Worm (Caenorhabditis elegans) whole organism, L1 larva: ENCODE data around the gene mev-1.

Source experiments
- C04F5.9 ChIP-seq: sonication (generic microtip); optimal IDR thresholded peaks from 2 replicates; lab custom pipeline; 2016; ENCODE audit warnings: missing genetic modification characterization, missing compliant biosample characterization
- F16B12.6 ChIP-seq: fragments of 150-350 bp; optimal IDR thresholded peaks from 2 replicates; lab custom pipeline; 2014; ENCODE audit warnings: missing biosample characterization, missing genetic modification characterization
- Y116A8C.19 ChIP-seq: sonication (generic microtip); optimal IDR thresholded peaks from 2 replicates; lab custom pipeline; 2016; ENCODE audit warnings: missing compliant biosample characterization, missing genetic modification characterization, borderline replicate concordance
- aha-1 ChIP-seq: fragments of 150-350 bp; optimal IDR thresholded peaks from 2 replicates; lab custom pipeline; 2014; ENCODE audit warnings: missing biosample characterization, missing genetic modification characterization
- ama-1 ChIP-seq: fragments of 150-350 bp; optimal IDR thresholded peaks from 2 replicates; lab custom pipeline; 2014
- ceh-63 ChIP-seq: fragments of 200-800 bp; sonication (Bioruptor generic); optimal IDR thresholded peaks from 2 replicates; lab custom pipeline; 2018; ENCODE audit warnings: mild to moderate bottlenecking, missing genetic modification characterization, missing compliant biosample characterization
- ceh-8 ChIP-seq: fragments of 200-800 bp; sonication (Bioruptor generic); optimal IDR thresholded peaks from 2 replicates; lab custom pipeline; 2018; ENCODE audit warnings: mild to moderate bottlenecking, missing genetic modification characterization, moderate library complexity, missing compliant biosample characterization
- ceh-88 ChIP-seq: fragments of 200-800 bp; sonication (Bioruptor generic); IDR thresholded peaks from 2 replicates; pipeline ENCODE4 v1.3.6; 2022; ENCODE audit warnings: missing genetic modification characterization, missing compliant biosample characterization
- ceh-90 ChIP-seq: sonication (generic microtip); optimal IDR thresholded peaks from 2 replicates; lab custom pipeline; 2016; ENCODE audit warnings: missing genetic modification characterization, missing compliant biosample characterization
- dsc-1 ChIP-seq: sonication (generic microtip); optimal IDR thresholded peaks from 2 replicates; lab custom pipeline; 2016; ENCODE audit warnings: mild to moderate bottlenecking, missing genetic modification characterization, missing compliant biosample characterization
- efl-1 ChIP-seq, 4 experiments: fragments of 150-350 bp; optimal IDR thresholded peaks in 3 of 4; peaks in 1 of 4; 1 replicate in 1 of 4; 2 replicates in 3 of 4; lab custom pipeline; 2014; ENCODE audit warnings: missing biosample characterization in 2 of 4, missing genetic modification characterization in 2 of 4, missing genetic modification reagents in 2 of 4
- egl-27 ChIP-seq, 2 experiments: fragments of 150-350 bp in 1 of 2; sonication (generic microtip); optimal IDR thresholded peaks; 3 replicates each; lab custom pipeline; 2017 to 2018; ENCODE audit warnings: missing biosample characterization in 2 of 2, missing genetic modification characterization in 2 of 2, missing genetic modification reagents in 2 of 2
- elt-3 ChIP-seq, 6 experiments: fragments of 150-350 bp in 1 of 6; sonication (generic microtip); optimal IDR thresholded peaks; 2 replicates each; lab custom pipeline; 2017 to 2018; ENCODE audit warnings: missing biosample characterization in 6 of 6, missing genetic modification characterization in 6 of 6, inconsistent platforms in 1 of 6
- ets-5 ChIP-seq: fragments of 200-800 bp; sonication (Bioruptor generic); IDR thresholded peaks from 2 replicates; pipeline ENCODE4 v1.3.6; 2022; ENCODE audit warnings: missing genetic modification characterization, missing compliant biosample characterization
- fkh-4 ChIP-seq: sonication (generic microtip); optimal IDR thresholded peaks from 2 replicates; lab custom pipeline; 2016; ENCODE audit warnings: missing compliant biosample characterization, missing genetic modification characterization, borderline replicate concordance
- fkh-8 ChIP-seq: sonication (generic microtip); optimal IDR thresholded peaks from 2 replicates; lab custom pipeline; 2016; ENCODE audit warnings: mild to moderate bottlenecking, missing genetic modification characterization, missing compliant biosample characterization
- hlh-17 ChIP-seq: fragments of 200-800 bp; sonication (Bioruptor generic); optimal IDR thresholded peaks from 2 replicates; lab custom pipeline; 2018; ENCODE audit warnings: missing genetic modification characterization, mild to moderate bottlenecking, missing compliant biosample characterization, moderate library complexity, borderline replicate concordance
- hpl-2 ChIP-seq: fragments of 150-350 bp; optimal IDR thresholded peaks from 2 replicates; lab custom pipeline; 2014; ENCODE audit warnings: missing biosample characterization, missing genetic modification reagents, missing genetic modification characterization
- isw-1 ChIP-seq: fragments of 200-800 bp; sonication (Bioruptor generic); IDR thresholded peaks from 2 replicates; pipeline ENCODE4 v1.3.6; 2022; ENCODE audit warnings: missing genetic modification characterization, missing compliant biosample characterization
- lin-13 ChIP-seq: fragments of 150-350 bp; optimal IDR thresholded peaks from 2 replicates; lab custom pipeline; 2014; ENCODE audit warnings: missing biosample characterization, missing genetic modification reagents, missing genetic modification characterization
- lin-14 ChIP-seq: fragments of 200-800 bp; sonication (Bioruptor generic); optimal IDR thresholded peaks from 2 replicates; lab custom pipeline; 2018; ENCODE audit warnings: mild to moderate bottlenecking, missing genetic modification characterization, moderate library complexity, missing compliant biosample characterization
- lin-35 ChIP-seq, 2 experiments: fragments of 150-350 bp; optimal IDR thresholded peaks; 2 replicates each; lab custom pipeline; 2014; ENCODE audit warnings: missing biosample characterization in 2 of 2, missing genetic modification characterization in 2 of 2, missing genetic modification reagents in 2 of 2
- lir-3 ChIP-seq: sonication (generic microtip); optimal IDR thresholded peaks from 2 replicates; lab custom pipeline; 2016; ENCODE audit warnings: mild to moderate bottlenecking, missing genetic modification characterization, moderate library complexity, missing compliant biosample characterization; ENCODE audit not compliant: poor library complexity
- mab-9 ChIP-seq: fragments of 200-800 bp; sonication (Bioruptor generic); IDR thresholded peaks from 2 replicates; pipeline ENCODE4 v1.3.6; 2022; ENCODE audit warnings: missing genetic modification reagents, missing genetic modification characterization, missing compliant biosample characterization
- mef-2 ChIP-seq: fragments of 150-350 bp; optimal IDR thresholded peaks from 2 replicates; lab custom pipeline; 2014; ENCODE audit warnings: missing biosample characterization, missing genetic modification characterization
- nhr-28 ChIP-seq: fragments of 150-350 bp; optimal IDR thresholded peaks from 2 replicates; lab custom pipeline; 2014; ENCODE audit warnings: missing biosample characterization, missing genetic modification characterization
- nhr-47 ChIP-seq: sonication (generic microtip); optimal IDR thresholded peaks from 2 replicates; lab custom pipeline; 2016; ENCODE audit warnings: mild to moderate bottlenecking, missing genetic modification characterization, moderate library complexity, missing compliant biosample characterization
- nhr-71 ChIP-seq: sonication (generic microtip); optimal IDR thresholded peaks from 2 replicates; lab custom pipeline; 2016; ENCODE audit warnings: mild to moderate bottlenecking, missing genetic modification characterization, moderate library complexity, missing compliant biosample characterization
- nhr-76 ChIP-seq: sonication (generic microtip); optimal IDR thresholded peaks from 2 replicates; lab custom pipeline; 2017; ENCODE audit warnings: missing biosample characterization, missing genetic modification characterization
- nhr-84 ChIP-seq: sonication (generic microtip); optimal IDR thresholded peaks from 2 replicates; lab custom pipeline; 2017; ENCODE audit warnings: missing biosample characterization, missing genetic modification characterization
- nhr-85 ChIP-seq: sonication (generic microtip); peaks from one replicate; lab custom pipeline; 2016; ENCODE audit warnings: missing genetic modification characterization, inconsistent platforms, missing compliant biosample characterization
- nhr-90 ChIP-seq: sonication (generic microtip); optimal IDR thresholded peaks from 2 replicates; lab custom pipeline; 2016; ENCODE audit warnings: mild to moderate bottlenecking, missing genetic modification characterization, missing compliant biosample characterization; ENCODE audit not compliant: poor library complexity
- pag-3 ChIP-seq: sonication (generic microtip); optimal IDR thresholded peaks from 2 replicates; lab custom pipeline; 2017; ENCODE audit warnings: missing genetic modification characterization, mild to moderate bottlenecking, missing compliant biosample characterization, antibody characterized with exemption, borderline replicate concordance; ENCODE audit not compliant: insufficient read depth
- pqm-1 ChIP-seq: sonication (generic microtip); optimal IDR thresholded peaks from 3 replicates; lab custom pipeline; 2017; ENCODE audit warnings: missing biosample characterization, missing genetic modification characterization
- skn-1 ChIP-seq: fragments of 150-350 bp; optimal IDR thresholded peaks from 2 replicates; lab custom pipeline; 2014; ENCODE audit warnings: missing biosample characterization, missing genetic modification characterization
- snu-23 ChIP-seq: sonication (generic microtip); optimal IDR thresholded peaks from 2 replicates; lab custom pipeline; 2016; ENCODE audit warnings: missing genetic modification characterization, missing compliant biosample characterization
- sox-4 ChIP-seq: sonication (generic microtip); optimal IDR thresholded peaks from 2 replicates; lab custom pipeline; 2016; ENCODE audit warnings: missing genetic modification characterization, missing compliant biosample characterization
- sup-37 ChIP-seq: fragments of 200-800 bp; sonication (Bioruptor generic); optimal IDR thresholded peaks from 2 replicates; lab custom pipeline; 2018; ENCODE audit warnings: mild to moderate bottlenecking, missing genetic modification characterization, missing compliant biosample characterization
- swsn-7 ChIP-seq: sonication (generic microtip); optimal IDR thresholded peaks from 2 replicates; lab custom pipeline; 2016; ENCODE audit warnings: missing genetic modification characterization, missing compliant biosample characterization
- tlp-1 ChIP-seq: fragments of 150-350 bp; optimal IDR thresholded peaks from 2 replicates; lab custom pipeline; 2014; ENCODE audit warnings: missing biosample characterization, missing genetic modification characterization
- unc-130 ChIP-seq: fragments of 150-350 bp; optimal IDR thresholded peaks from 2 replicates; lab custom pipeline; 2017; ENCODE audit warnings: missing biosample characterization, missing genetic modification characterization, inconsistent platforms
- unc-30 ChIP-seq: sonication (generic microtip); optimal IDR thresholded peaks from 2 replicates; lab custom pipeline; 2017; ENCODE audit warnings: missing biosample characterization, missing genetic modification characterization
- unc-62 ChIP-seq: fragments of 150-350 bp; optimal IDR thresholded peaks from 2 replicates; lab custom pipeline; 2014; ENCODE audit warnings: missing biosample characterization, missing genetic modification reagents, missing genetic modification characterization
- unc-86 ChIP-seq: sonication (generic microtip); optimal IDR thresholded peaks from 2 replicates; lab custom pipeline; 2016; ENCODE audit warnings: missing genetic modification characterization, missing compliant biosample characterization
- vab-15 ChIP-seq: sonication (generic microtip); optimal IDR thresholded peaks from 2 replicates; lab custom pipeline; 2017; ENCODE audit warnings: missing genotype, mild to moderate bottlenecking, missing genetic modification characterization, missing compliant biosample characterization
- xbp-1 ChIP-seq: sonication (generic microtip); optimal IDR thresholded peaks from 2 replicates; lab custom pipeline; 2016; ENCODE audit warnings: missing genetic modification characterization, missing compliant biosample characterization
- zag-1 ChIP-seq: fragments of 150-350 bp; optimal IDR thresholded peaks from 2 replicates; lab custom pipeline; 2014; ENCODE audit warnings: missing biosample characterization, missing genetic modification characterization
- zip-4 ChIP-seq: fragments of 200-800 bp; sonication (Bioruptor generic); optimal IDR thresholded peaks from 2 replicates; lab custom pipeline; 2018; ENCODE audit warnings: mild to moderate bottlenecking, missing genetic modification characterization, moderate library complexity, missing compliant biosample characterization
- ztf-11 ChIP-seq, 2 experiments: sonication (generic microtip); optimal IDR thresholded peaks; 2 replicates each; lab custom pipeline; 2016 to 2017; ENCODE audit warnings: missing genetic modification characterization in 2 of 2, missing biosample characterization in 1 of 2, missing compliant biosample characterization in 1 of 2
- ztf-4 ChIP-seq: fragments of 150-350 bp; optimal IDR thresholded peaks from 2 replicates; lab custom pipeline; 2014; ENCODE audit warnings: missing biosample characterization, missing genetic modification characterization

Gene mev-1

ce11 chrIII:10357598-10358186 is 23.6 kb downstream of the mev-1 start, which contains the start of gene umps-1 (continued):
- peak; percentile 64 for TF ChIP-seq zip-4
- no peak for TF ChIP-seq vab-15
- TF ChIP-seq ceh-63 (GFP tag; lab: Kevin White, UChicago) = no peak
- TF ChIP-seq nhr-28 (tag; lab: Kevin White, UChicago) = no peak
- no peak for TF ChIP-seq tlp-1 (tag; lab: Kevin White, UChicago)
- peak; percentile 99 for TF ChIP-seq efl-1 (optimal IDR thresholded peaks at IDR 0.05; lab: Kevin White, UChicago)
- TF ChIP-seq efl-1 (GFP tag; optimal IDR thresholded peaks at IDR 0.05 in 1 of 2; lab: Kevin White, UChicago) = peak; percentile 98 to 100
- TF ChIP-seq mab-9 = no peak
- no peak for TF ChIP-seq egl-27 (tag; optimal IDR thresholded peaks at IDR 0.05; lab: Kevin White, UChicago)
- TF ChIP-seq xbp-1 (tag; lab: Kevin White, UChicago) = peak; percentile 76
- TF ChIP-seq unc-62 (GFP tag; lab: Kevin White, UChicago) = no peak
- TF ChIP-seq lir-3 (tag; lab: Kevin White, UChicago) = peak; percentile 50
- peak; percentile 36 for TF ChIP-seq ceh-90
- no peak for TF ChIP-seq nhr-84
- TF ChIP-seq lin-14 (GFP tag; lab: Kevin White, UChicago) = no peak
- TF ChIP-seq ama-1 (lab: Kevin White, UChicago) = peak; percentile 53
- TF ChIP-seq nhr-90 (tag; lab: Kevin White, UChicago) = peak; percentile 82
- TF ChIP-seq sox-4 = no peak
- TF ChIP-seq ztf-4 (tag; lab: Kevin White, UChicago) = peak; percentile 26
- no peak for TF ChIP-seq mef-2 (tag; lab: Kevin White, UChicago)
- TF ChIP-seq nhr-47 = peak; percentile 84
- TF ChIP-seq nhr-71 (tag; lab: Kevin White, UChicago) = peak; percentile 89
- peak; percentile 76 for TF ChIP-seq C04F5.9 (tag; lab: Kevin White, UChicago)
- no peak for TF ChIP-seq ztf-11 (tag; optimal IDR thresholded peaks at IDR 0.05; lab: Kevin White, UChicago)
- no peak for TF ChIP-seq aha-1 (tag; lab: Kevin White, UChicago)
- TF ChIP-seq zag-1 = no peak
- TF ChIP-seq unc-86 (tag; lab: Kevin White, UChicago) = peak; percentile 5
- peak; percentile 14 for TF ChIP-seq sup-37 (GFP tag; lab: Kevin White, UChicago)
- no peak for TF ChIP-seq hpl-2 (GFP tag; lab: Kevin White, UChicago)
- no peak for TF ChIP-seq unc-30 (tag; lab: Kevin White, UChicago)
- TF ChIP-seq skn-1 = peak; percentile 66
- TF ChIP-seq nhr-76 = no peak
- TF ChIP-seq hlh-17 (GFP tag; lab: Kevin White, UChicago) = no peak
- peak; percentile 76 for TF ChIP-seq unc-130 (tag; lab: Kevin White, UChicago)
- TF ChIP-seq isw-1 (GFP tag; lab: Robert Waterston, UW) = peak; percentile 56
- TF ChIP-seq nhr-85 (tag; lab: Kevin White, UChicago) = peak; percentile 93
- TF ChIP-seq ceh-88 (GFP tag; lab: Robert Waterston, UW) = no peak
- peak; percentile 94 for TF ChIP-seq F16B12.6 (tag; lab: Kevin White, UChicago)
- TF ChIP-seq pqm-1 = no peak
- TF ChIP-seq elt-3 (tag; optimal IDR thresholded peaks at IDR 0.05; lab: Kevin White, UChicago) = peak in 2 of 6 experiments; percentile 79 to 84
- TF ChIP-seq swsn-7 (tag; lab: Kevin White, UChicago) = peak; percentile 77
- TF ChIP-seq lin-13 = peak; percentile 62
- TF ChIP-seq lin-35 (GFP tag; optimal IDR thresholded peaks at IDR 0.05; lab: Kevin White, UChicago) = peak; percentile 98 to 100
- no peak for TF ChIP-seq Y116A8C.19 (tag; lab: Kevin White, UChicago)
- TF ChIP-seq snu-23 (GFP tag; lab: Kevin White, UChicago) = peak; percentile 91
- TF ChIP-seq dsc-1 (tag; lab: Kevin White, UChicago) = peak; percentile 42
- no peak for TF ChIP-seq pag-3 (tag; lab: Kevin White, UChicago)
- TF ChIP-seq ceh-8 (GFP tag; lab: Kevin White, UChicago) = no peak
- TF ChIP-seq fkh-4 (tag; lab: Kevin White, UChicago) = no peak
- TF ChIP-seq ets-5 (GFP tag; lab: Robert Waterston, UW) = no peak
- TF ChIP-seq fkh-8 (tag; lab: Kevin White, UChicago) = no peak
